Worm (Caenorhabditis elegans): ENCODE measurements around the gene fbxc-54.

The fbxc-54 gene

DNA sequence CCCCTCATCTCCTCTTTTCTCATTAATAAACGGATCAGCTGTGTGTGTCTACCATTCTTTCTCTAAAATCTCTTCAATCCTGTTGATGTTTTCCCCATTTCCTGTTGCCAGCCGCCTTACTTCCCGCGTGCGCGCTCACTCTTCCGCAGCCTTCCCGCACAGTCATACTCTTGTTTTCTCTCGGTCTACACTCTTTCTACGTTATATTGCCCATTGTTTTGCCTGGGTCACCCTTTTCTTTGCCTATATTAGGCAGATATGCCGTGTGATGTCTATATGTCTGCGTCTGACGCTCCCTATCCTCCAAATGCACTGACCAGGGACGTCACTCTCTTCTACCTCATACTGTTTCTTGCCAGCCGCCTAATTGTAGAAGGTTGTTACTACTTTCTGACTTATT lies 34.8 kb downstream of the fbxc-54 start (continued):
- TF ChIP-seq ceh-8 (GFP tag; optimal IDR thresholded peaks at IDR 0.05), result peak; percentile 30
- peak; percentile 92 for TF ChIP-seq nhr-85 (tag)
- TF ChIP-seq snu-23 (GFP tag; optimal IDR thresholded peaks at IDR 0.05), result peak; percentile 71
- no peak for TF ChIP-seq skn-1 (tag; optimal IDR thresholded peaks at IDR 0.05)
- TF ChIP-seq blmp-1 (tag; optimal IDR thresholded peaks at IDR 0.05), result peak; percentile 88
- TF ChIP-seq grh-1 (GFP tag; IDR thresholded peaks at IDR 0.05), result peak; percentile 33; the same call in 1 of the 2 replicates
- TF ChIP-seq aha-1 (tag; optimal IDR thresholded peaks at IDR 0.05), result no peak
- TF ChIP-seq tbx-2 (tag; optimal IDR thresholded peaks at IDR 0.05), result peak; percentile 0
- TF ChIP-seq alr-1 (tag; optimal IDR thresholded peaks at IDR 0.05; ENCODE audit: borderline replicate concordance), result no peak
- no peak for TF ChIP-seq unc-62 (GFP tag; optimal IDR thresholded peaks at IDR 0.05)
- no peak for TF ChIP-seq tlp-1 (tag; optimal IDR thresholded peaks at IDR 0.05)
- TF ChIP-seq nhr-77 (tag; optimal IDR thresholded peaks at IDR 0.05), result no peak
- no peak for TF ChIP-seq unc-30 (tag; optimal IDR thresholded peaks at IDR 0.05)
- no peak for TF ChIP-seq hlh-4 (tag; optimal IDR thresholded peaks at IDR 0.05)
- TF ChIP-seq fkh-8 (tag; optimal IDR thresholded peaks at IDR 0.05), result no peak
- peak; percentile 21 for TF ChIP-seq ztf-4 (tag; optimal IDR thresholded peaks at IDR 0.05)
- TF ChIP-seq ces-1 (GFP tag; optimal IDR thresholded peaks at IDR 0.05), result no peak
- TF ChIP-seq nhr-71 (tag; optimal IDR thresholded peaks at IDR 0.05), result peak; percentile 64
- peak; percentile 60 for TF ChIP-seq nhr-20 (tag; optimal IDR thresholded peaks at IDR 0.05)
- TF ChIP-seq mdl-1 (tag; optimal IDR thresholded peaks at IDR 0.05), result peak in 1 of 2 experiments; percentile 55
- peak; percentile 33 for TF ChIP-seq swsn-7 (tag; optimal IDR thresholded peaks at IDR 0.05)
- TF ChIP-seq ztf-11 (tag; optimal IDR thresholded peaks at IDR 0.05), result no peak
- TF ChIP-seq C34B4.2 (tag; optimal IDR thresholded peaks at IDR 0.05), result no peak

DNA sequence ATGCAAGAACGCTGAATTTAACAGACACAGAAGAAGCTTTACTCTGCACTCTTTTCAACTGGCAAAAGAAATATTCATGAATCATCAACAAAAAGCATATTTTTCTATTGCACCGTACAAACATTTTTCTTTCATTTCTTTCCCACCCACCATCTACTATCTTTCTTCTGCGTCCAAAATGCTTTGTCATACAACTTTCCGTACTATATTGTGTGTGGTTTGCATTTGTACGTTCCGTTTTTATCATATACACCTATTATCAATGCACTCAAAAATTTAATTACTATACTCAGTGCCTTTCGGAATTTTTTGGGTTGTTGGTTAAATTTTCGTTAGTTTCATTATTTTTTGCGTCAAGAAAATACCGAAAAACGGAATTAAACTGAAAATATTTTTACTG lies 36.1 kb downstream of the fbxc-54 start:
- TF ChIP-seq snpc-4 (tag; optimal IDR thresholded peaks at IDR 0.05), result no peak
- TF ChIP-seq lin-13 (GFP tag; optimal IDR thresholded peaks at IDR 0.05), result no peak
- TF ChIP-seq elt-2 (tag; optimal IDR thresholded peaks at IDR 0.05), result no peak
- no peak for TF ChIP-seq fkh-4 (tag; optimal IDR thresholded peaks at IDR 0.05; ENCODE audit: borderline replicate concordance)
- TF ChIP-seq F16B12.6 (tag; optimal IDR thresholded peaks at IDR 0.05), result no peak
- TF ChIP-seq ama-1 (optimal IDR thresholded peaks at IDR 0.05), result no peak
- TF ChIP-seq ceh-8 (GFP tag; optimal IDR thresholded peaks at IDR 0.05), result no peak
- no peak for TF ChIP-seq pqm-1 (tag; optimal IDR thresholded peaks at IDR 0.05)
- TF ChIP-seq snu-23 (GFP tag; optimal IDR thresholded peaks at IDR 0.05), result no peak
- no peak for TF ChIP-seq isw-1 (GFP tag; IDR thresholded peaks at IDR 0.05)

DNA sequence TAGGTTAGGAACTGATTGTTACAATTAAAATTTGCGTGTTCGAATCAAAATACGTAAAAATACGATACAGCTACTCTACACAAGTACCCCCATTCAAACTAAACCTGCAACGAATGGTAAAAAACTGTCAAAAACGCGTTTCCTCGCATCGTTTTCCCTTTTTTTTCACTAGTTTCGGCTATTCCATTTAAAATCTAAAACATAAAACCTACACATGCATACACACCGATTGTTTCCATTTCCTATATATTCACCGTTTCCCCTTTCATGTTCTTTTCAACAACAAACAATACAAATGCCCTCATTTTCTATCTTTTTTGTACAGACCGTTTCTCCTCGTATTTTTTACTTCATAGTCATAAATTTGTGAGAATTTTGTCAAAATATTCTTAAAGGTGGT lies 37.2 kb downstream of the fbxc-54 start:
- TF ChIP-seq vab-15 (tag; optimal IDR thresholded peaks at IDR 0.05) (no peak), ama-1 (optimal IDR thresholded peaks at IDR 0.05) (no peak), blmp-1 (tag; optimal IDR thresholded peaks at IDR 0.05) (peak; percentile 72), mef-2 (tag; optimal IDR thresholded peaks at IDR 0.05) (no peak)

DNA sequence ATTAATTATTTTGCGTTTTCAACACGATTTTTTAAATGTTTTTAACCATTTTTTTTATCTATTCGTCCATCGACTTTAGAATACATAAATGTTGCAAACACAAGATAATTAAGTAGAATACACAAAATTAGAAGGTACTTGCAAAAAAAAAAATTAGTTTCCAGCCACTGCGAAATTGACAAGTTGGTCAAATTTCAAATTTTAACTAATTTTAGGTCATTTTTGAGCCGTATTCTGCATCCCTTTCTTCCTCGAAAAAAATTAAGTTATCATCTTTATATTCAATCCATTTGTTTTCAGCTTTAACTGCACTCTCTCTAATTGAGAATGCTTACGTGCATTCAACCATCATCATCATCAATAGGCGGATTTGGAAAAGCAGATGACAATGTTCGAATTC lies 37.8 kb downstream of the fbxc-54 start, which contains the start of gene egl-26:
Gene egl-26, plus strand, starts transcription at position 301 of the 400 bp plus-strand sequence.
- TF ChIP-seq lin-35 (GFP tag; optimal IDR thresholded peaks at IDR 0.05) (no peak), fos-1 (tag; optimal IDR thresholded peaks at IDR 0.05) (no peak), ceh-82 (tag; optimal IDR thresholded peaks at IDR 0.05) (no peak), lin-13 (GFP tag; optimal IDR thresholded peaks at IDR 0.05) (no peak), ets-5 (GFP tag; IDR thresholded peaks at IDR 0.05) (no peak), nhr-28 (tag; optimal IDR thresholded peaks at IDR 0.05) (no peak), C16A3.4 (tag; optimal IDR thresholded peaks at IDR 0.05) (no peak), lin-15B (tag; optimal IDR thresholded peaks at IDR 0.05) (no peak), alr-1 (tag; optimal IDR thresholded peaks at IDR 0.05; ENCODE audit: borderline replicate concordance) (no peak), efl-3 (GFP tag; optimal IDR thresholded peaks at IDR 0.05) (no peak), ceh-8 (GFP tag; optimal IDR thresholded peaks at IDR 0.05) (no peak), pqm-1 (tag; optimal IDR thresholded peaks at IDR 0.05) (no peak), unc-98 (GFP tag; IDR thresholded peaks at IDR 0.05) (no peak), elt-2 (tag; optimal IDR thresholded peaks at IDR 0.05) (no peak), nhr-85 (tag) (no peak), unc-30 (tag; optimal IDR thresholded peaks at IDR 0.05) (no peak), vab-15 (tag; optimal IDR thresholded peaks at IDR 0.05) (no peak), fkh-8 (tag; optimal IDR thresholded peaks at IDR 0.05) (no peak), mep-1 (tag; optimal IDR thresholded peaks at IDR 0.05) (no peak)
